Fruit fly (Drosophila melanogaster): ENCODE measurements around the gene Cp15.

DNA sequence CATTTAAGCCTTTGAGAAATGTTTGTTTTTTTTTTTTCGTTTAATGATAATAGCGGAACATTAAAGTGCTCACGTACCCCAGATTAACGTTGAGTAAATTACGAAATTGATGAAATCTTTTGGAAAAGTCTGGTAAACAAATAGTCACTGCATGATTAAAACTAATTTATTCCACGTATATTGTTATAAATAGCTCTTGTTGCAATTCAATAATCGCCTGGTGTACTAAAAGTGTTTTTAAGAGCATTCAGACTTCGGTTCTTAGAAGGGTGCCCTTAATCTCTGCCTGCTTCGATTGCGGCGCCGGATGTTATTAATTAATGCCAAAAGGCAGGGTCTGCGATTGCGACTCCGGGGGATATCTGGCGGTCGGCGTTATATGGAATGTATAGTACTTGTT lies 19.4 kb upstream of the Cp15 start:
- TF ChIP-seq psq (optimal IDR thresholded peaks at IDR 0.05), result no peak
- TF ChIP-seq Dll (optimal IDR thresholded peaks at IDR 0.05), result no peak
- TF ChIP-seq usp (GFP tag; optimal IDR thresholded peaks at IDR 0.05), result no peak
- TF ChIP-seq EcR (GFP tag; optimal IDR thresholded peaks at IDR 0.05), result no peak
- no peak for TF ChIP-seq CG8478 (optimal IDR thresholded peaks at IDR 0.05)
- TF ChIP-seq pan (optimal IDR thresholded peaks at IDR 0.05), result no peak

All from whole organism.